Fruit fly (Drosophila melanogaster) whole organism, adult: ENCODE results near the gene CG11134.

Experiments used
- CG11617 ChIP-seq: fragments of 200-800 bp; sonication (Bioruptor generic); optimal IDR thresholded peaks from 2 replicates; lab custom pipeline; 2017; ENCODE audit warnings: mild to moderate bottlenecking, missing biosample characterization, missing genetic modification reagents, missing genetic modification characterization
- CG12768 ChIP-seq: fragments of 200-800 bp; sonication (Bioruptor generic); optimal IDR thresholded peaks from 2 replicates; lab custom pipeline; 2017; ENCODE audit warnings: missing biosample characterization, missing genetic modification characterization, mild to moderate bottlenecking, moderate library complexity, missing genetic modification reagents
- CG14711 ChIP-seq: fragments of 200-800 bp; sonication (Bioruptor generic); optimal IDR thresholded peaks from 2 replicates; lab custom pipeline; 2018; ENCODE audit warnings: missing biosample characterization, mild to moderate bottlenecking, missing genetic modification characterization, moderate library complexity
- CG1620 ChIP-seq: fragments of 200-800 bp; sonication (Bioruptor generic); optimal IDR thresholded peaks from 2 replicates; lab custom pipeline; 2016; ENCODE audit warnings: missing biosample characterization, missing genetic modification characterization
- CG33017 ChIP-seq: fragments of 200-800 bp; sonication (Bioruptor generic); optimal IDR thresholded peaks from 2 replicates; lab custom pipeline; 2018; ENCODE audit warnings: missing biosample characterization, mild to moderate bottlenecking, missing genetic modification characterization, moderate library complexity
- CG5204 ChIP-seq: fragments of 200-800 bp; sonication (Bioruptor generic); optimal IDR thresholded peaks from 2 replicates; lab custom pipeline; 2016; ENCODE audit warnings: missing biosample characterization, missing genetic modification characterization
- CG7045 ChIP-seq: fragments of 200-800 bp; sonication (Bioruptor generic); optimal IDR thresholded peaks from 2 replicates; lab custom pipeline; 2017; ENCODE audit warnings: missing biosample characterization, mild to moderate bottlenecking, missing genetic modification characterization
- CG7101 ChIP-seq: fragments of 200-800 bp; sonication (Bioruptor generic); optimal IDR thresholded peaks from 2 replicates; lab custom pipeline; 2018; ENCODE audit warnings: missing biosample characterization, mild to moderate bottlenecking, missing genetic modification characterization, moderate library complexity
- Clk ChIP-seq: fragments of 200-800 bp; sonication (Bioruptor generic); optimal IDR thresholded peaks from 2 replicates; lab custom pipeline; 2017; ENCODE audit warnings: missing biosample characterization, missing genetic modification characterization
- Crg-1 ChIP-seq: fragments of 200-800 bp; sonication (Bioruptor generic); optimal IDR thresholded peaks from 2 replicates; lab custom pipeline; 2016; ENCODE audit warnings: missing biosample characterization, missing genetic modification characterization
- Mnt ChIP-seq: fragments of 200-800 bp; sonication (Bioruptor generic); optimal IDR thresholded peaks from 2 replicates; lab custom pipeline; 2016; ENCODE audit warnings: missing biosample characterization, mild to moderate bottlenecking, missing genetic modification characterization
- bab1 ChIP-seq: fragments of 200-800 bp; sonication (Bioruptor generic); optimal IDR thresholded peaks from 3 replicates; lab custom pipeline; 2019; ENCODE audit warnings: missing biosample characterization, mild to moderate bottlenecking, missing genetic modification characterization, moderate library complexity
- kay ChIP-seq: fragments of 200-800 bp; sonication (Bioruptor generic); peaks from one replicate; lab custom pipeline; 2016; ENCODE audit warnings: missing biosample characterization, missing genetic modification characterization, borderline replicate concordance
- ovo ChIP-seq: fragments of 200-800 bp; sonication (Bioruptor generic); optimal IDR thresholded peaks from 2 replicates; lab custom pipeline; 2016; ENCODE audit warnings: missing biosample characterization, missing genetic modification characterization
- pad ChIP-seq: fragments of 200-800 bp; sonication (Bioruptor generic); optimal IDR thresholded peaks from 3 replicates; lab custom pipeline; 2017; ENCODE audit warnings: missing biosample characterization, missing genetic modification characterization, mild to moderate bottlenecking, moderate library complexity, missing genetic modification reagents
- tj ChIP-seq: fragments of 200-800 bp; sonication (Bioruptor generic); optimal IDR thresholded peaks from 3 replicates; lab custom pipeline; 2017; ENCODE audit warnings: missing biosample characterization, mild to moderate bottlenecking, missing genetic modification characterization, moderate library complexity
- toe ChIP-seq: fragments of 200-800 bp; sonication (Bioruptor generic); optimal IDR thresholded peaks from 2 replicates; lab custom pipeline; 2016; ENCODE audit warnings: missing biosample characterization, missing genetic modification characterization

CG11134 gene

DNA sequence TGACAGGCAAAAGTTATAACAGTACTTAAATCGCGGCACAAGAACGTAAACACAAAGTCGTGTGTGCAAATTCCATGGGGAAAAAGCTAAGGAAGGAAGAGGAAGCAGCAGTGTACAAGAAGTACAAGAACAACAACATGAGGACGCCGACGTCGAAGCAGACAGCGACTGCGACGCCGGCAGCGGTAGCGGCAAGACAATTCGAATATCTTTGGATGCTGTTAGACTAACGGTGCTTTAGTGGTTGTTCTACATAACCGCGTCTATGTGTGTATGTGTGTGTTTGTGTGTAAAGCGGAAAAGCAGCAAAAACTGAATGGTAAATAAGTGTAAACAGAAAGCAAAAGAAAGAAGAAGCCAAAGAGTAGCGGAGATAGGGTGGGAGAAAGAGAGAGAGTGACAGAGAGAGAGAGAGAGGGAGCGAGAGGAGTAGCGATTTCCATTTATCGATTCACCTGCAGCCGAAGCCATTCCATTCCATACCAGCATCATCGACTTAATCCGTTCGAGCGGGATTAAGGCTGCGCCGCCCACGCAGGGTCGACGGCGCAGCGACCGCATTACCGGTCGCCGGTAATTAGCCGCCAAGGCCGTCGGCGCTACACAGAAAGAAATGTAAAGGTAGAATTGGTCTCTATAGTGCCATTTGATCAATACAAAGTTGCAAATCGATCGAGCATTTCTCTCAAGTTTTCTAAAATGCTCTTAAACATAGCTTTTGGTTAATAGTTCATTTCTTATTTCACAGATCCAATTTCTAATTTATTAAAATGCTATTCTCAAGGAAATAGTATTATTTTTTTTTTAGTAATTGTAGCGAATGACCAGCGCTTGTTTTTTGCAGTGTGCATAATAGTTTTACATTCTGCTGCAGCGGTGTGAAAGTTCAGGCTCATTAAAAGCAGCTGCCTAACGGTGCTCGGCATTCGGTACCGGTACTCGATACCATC, 46.5 kb downstream of the CG11134 start:
- TF ChIP-seq tj, result peak; percentile 52
- TF ChIP-seq CG14711 (tag; lab: Kevin White, UChicago), result peak; percentile 39
- peak; percentile 46 for TF ChIP-seq CG12768 (GFP tag; lab: Kevin White, UChicago)
- no peak for TF ChIP-seq CG1620 (GFP tag; lab: Kevin White, UChicago)
- no peak for TF ChIP-seq kay (GFP tag; lab: Kevin White, UChicago)
- TF ChIP-seq bab1, result peak; percentile 50
- TF ChIP-seq ovo (GFP tag; lab: Kevin White, UChicago), result peak; percentile 61
- TF ChIP-seq CG33017 (tag; lab: Kevin White, UChicago), result peak; percentile 21
- no peak for TF ChIP-seq Clk (GFP tag; lab: Kevin White, UChicago)
- TF ChIP-seq CG7045 (GFP tag; lab: Kevin White, UChicago), result peak; percentile 60
- TF ChIP-seq Mnt, result peak; percentile 11
- TF ChIP-seq pad (GFP tag; lab: Kevin White, UChicago), result peak; percentile 14
- TF ChIP-seq CG7101, result peak; percentile 56
- TF ChIP-seq CG5204 (GFP tag; lab: Kevin White, UChicago), result peak; percentile 60
- peak; percentile 31 for TF ChIP-seq CG11617 (GFP tag; lab: Kevin White, UChicago)
- TF ChIP-seq toe (GFP tag; lab: Kevin White, UChicago), result peak; percentile 41

DNA sequence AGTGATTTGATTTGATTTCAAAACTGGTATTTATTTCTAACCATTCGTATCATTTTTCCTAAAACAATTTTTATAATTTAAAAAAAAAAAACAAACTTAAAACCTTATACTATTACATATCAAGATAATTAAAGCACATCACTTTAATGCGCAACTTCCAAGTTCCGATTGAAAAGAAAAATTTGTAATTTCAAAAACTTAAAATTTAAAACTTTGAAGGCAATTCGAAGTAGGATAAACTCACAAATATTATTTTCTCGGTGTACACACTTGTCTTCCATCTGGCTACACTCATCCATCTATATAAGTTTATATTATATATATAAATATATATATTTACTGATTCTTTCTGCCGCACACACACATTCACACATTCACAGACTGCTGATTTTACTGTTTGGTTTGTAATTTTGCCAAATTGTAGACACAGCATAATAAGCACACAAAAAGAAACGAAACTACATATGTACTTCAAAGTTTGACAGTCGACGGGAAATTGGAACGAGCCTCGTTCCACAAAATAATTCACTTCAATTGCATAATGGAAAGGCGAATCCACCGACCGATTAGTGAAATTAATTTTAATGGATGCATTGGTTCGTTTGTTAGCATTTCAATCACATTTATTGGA, 48.4 kb downstream of the CG11134 start:
- TF ChIP-seq ovo (GFP tag; lab: Kevin White, UChicago) (no peak), CG7045 (GFP tag; lab: Kevin White, UChicago) (no peak), bab1 (peak; percentile 36), CG1620 (GFP tag; lab: Kevin White, UChicago) (no peak), tj (peak; percentile 98)

DNA sequence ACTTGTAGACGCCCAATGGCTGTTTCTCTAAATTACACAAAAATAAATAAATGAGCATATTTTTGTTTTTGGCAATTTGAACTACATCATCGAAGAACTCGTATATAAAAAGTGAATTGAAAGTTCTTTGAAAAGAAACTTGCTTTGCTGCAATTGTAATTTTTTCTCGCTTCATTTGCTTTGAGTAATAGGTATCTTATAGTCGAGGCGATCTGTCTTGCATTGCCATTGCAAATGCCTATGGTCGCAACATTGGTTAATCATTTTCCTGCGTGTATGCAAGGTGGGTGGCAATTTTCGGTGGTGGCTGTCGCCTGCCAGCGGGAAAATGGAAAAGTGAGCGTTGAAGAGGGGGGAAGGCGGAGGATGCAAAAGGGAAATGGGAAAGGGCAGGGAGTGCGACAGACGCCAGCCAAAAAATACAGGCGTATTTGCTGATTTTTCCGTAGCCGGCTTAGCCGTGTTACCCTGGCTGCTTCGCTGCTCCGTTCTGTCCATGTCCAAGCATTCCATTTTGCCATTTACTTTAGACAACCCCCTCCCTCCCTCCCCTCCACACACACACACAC, 49.6 kb downstream of the CG11134 start:
- no peak for TF ChIP-seq CG7101
- no peak for TF ChIP-seq kay (GFP tag; lab: Kevin White, UChicago)
- no peak for TF ChIP-seq CG12768 (GFP tag; lab: Kevin White, UChicago)
- TF ChIP-seq CG14711 (tag; lab: Kevin White, UChicago), result no peak
- TF ChIP-seq tj, result no peak
- no peak for TF ChIP-seq CG5204 (GFP tag; lab: Kevin White, UChicago)
- TF ChIP-seq ovo (GFP tag; lab: Kevin White, UChicago), result no peak
- no peak for TF ChIP-seq pad (GFP tag; lab: Kevin White, UChicago)
- no peak for TF ChIP-seq CG33017 (tag; lab: Kevin White, UChicago)
- TF ChIP-seq CG11617 (GFP tag; lab: Kevin White, UChicago), result no peak
- no peak for TF ChIP-seq CG7045 (GFP tag; lab: Kevin White, UChicago)
- TF ChIP-seq Crg-1 (GFP tag; lab: Kevin White, UChicago), result no peak
- TF ChIP-seq bab1, result no peak
- TF ChIP-seq Clk (GFP tag; lab: Kevin White, UChicago), result no peak
